Worm (Caenorhabditis elegans): Measurements from ENCODE around the gene F20D6.8.

F20D6.8 gene

ce11 chrV:8157446-8157845 lies 10.6 kb downstream of the F20D6.8 start, which contains the start of gene sul-2:
Gene sul-2 (plus strand): TSS chrV:8157746.
- no peak for TF ChIP-seq ceh-34 (tag; optimal IDR thresholded peaks at IDR 0.05)
- TF ChIP-seq fkh-6 (tag; optimal IDR thresholded peaks at IDR 0.05): no peak
- no peak for TF ChIP-seq ceh-19 (GFP tag; optimal IDR thresholded peaks at IDR 0.05)
- TF ChIP-seq ama-1 (optimal IDR thresholded peaks at IDR 0.05): no peak
- TF ChIP-seq che-1 (tag; optimal IDR thresholded peaks at IDR 0.05): no peak
- TF ChIP-seq unc-3 (GFP tag; conservative IDR thresholded peaks at IDR 0.05): no peak
- TF ChIP-seq unc-3 (tag; optimal IDR thresholded peaks at IDR 0.05): no peak
- TF ChIP-seq sox-2 (GFP tag; IDR thresholded peaks at IDR 0.05): no peak
- no peak for TF ChIP-seq C38D4.7 (GFP tag; optimal IDR thresholded peaks at IDR 0.05)
- no peak for TF ChIP-seq hlh-13 (GFP tag; optimal IDR thresholded peaks at IDR 0.05)
- TF ChIP-seq pros-1 (tag; optimal IDR thresholded peaks at IDR 0.05): no peak
- no peak for TF ChIP-seq elt-4 (tag; optimal IDR thresholded peaks at IDR 0.05)
- TF ChIP-seq ztf-16 (tag; optimal IDR thresholded peaks at IDR 0.05): no peak
- no peak for TF ChIP-seq ttx-3 (tag; optimal IDR thresholded peaks at IDR 0.05)
- no peak for TF ChIP-seq mec-3 (tag; optimal IDR thresholded peaks at IDR 0.05; ENCODE audit: borderline replicate concordance)
- no peak for TF ChIP-seq ceh-14 (tag; optimal IDR thresholded peaks at IDR 0.05)
- no peak for TF ChIP-seq npax-4 (tag; optimal IDR thresholded peaks at IDR 0.05)

ce11 chrV:8155743-8156142 lies 12.3 kb downstream of the F20D6.8 start:
- no peak for TF ChIP-seq unc-42 (tag; optimal IDR thresholded peaks at IDR 0.05)

- no peak for TF ChIP-seq ceh-48 (tag; optimal IDR thresholded peaks at IDR 0.05)
- no peak for TF ChIP-seq unc-3 (GFP tag; conservative IDR thresholded peaks at IDR 0.05)
- TF ChIP-seq unc-3 (tag; optimal IDR thresholded peaks at IDR 0.05): no peak
- TF ChIP-seq nhr-11 (tag; optimal IDR thresholded peaks at IDR 0.05): no peak
- no peak for TF ChIP-seq rnt-1 (tag; optimal IDR thresholded peaks at IDR 0.05)
- TF ChIP-seq ttx-3 (tag; optimal IDR thresholded peaks at IDR 0.05): no peak
- TF ChIP-seq pha-2 (tag; optimal IDR thresholded peaks at IDR 0.05): no peak
- TF ChIP-seq unc-55 (GFP tag; optimal IDR thresholded peaks at IDR 0.05): no peak
- TF ChIP-seq ceh-30 (tag; optimal IDR thresholded peaks at IDR 0.05): no peak
- no peak for TF ChIP-seq dve-1 (tag; optimal IDR thresholded peaks at IDR 0.05)
- no peak for TF ChIP-seq hlh-15 (tag; optimal IDR thresholded peaks at IDR 0.05)
- TF ChIP-seq tbx-7 (tag; optimal IDR thresholded peaks at IDR 0.05): no peak
- no peak for TF ChIP-seq zip-5 (tag; optimal IDR thresholded peaks at IDR 0.05)
- no peak for TF ChIP-seq K09A11.1 (tag; optimal IDR thresholded peaks at IDR 0.05; ENCODE audit: insufficient read depth)
- TF ChIP-seq ceh-6 (GFP tag; optimal IDR thresholded peaks at IDR 0.05): no peak
- TF ChIP-seq ceh-45 (GFP tag; IDR thresholded peaks at IDR 0.05): no peak
- no peak for TF ChIP-seq ref-2 (tag; optimal IDR thresholded peaks at IDR 0.05)
- no peak for TF ChIP-seq eyg-1 (tag; optimal IDR thresholded peaks at IDR 0.05)
- TF ChIP-seq pax-1 (tag; optimal IDR thresholded peaks at IDR 0.05): no peak
- no peak for TF ChIP-seq elt-4 (tag; optimal IDR thresholded peaks at IDR 0.05)
- TF ChIP-seq F13H6.1 (tag; optimal IDR thresholded peaks at IDR 0.05): no peak
Measured at ce11 chrV:8145329-8145728, 22.7 kb downstream of the F20D6.8 start, which contains the start of gene D1014.13. Gene D1014.13 (plus strand): TSS chrV:8145629.

ce11 chrV:8144515-8144914 lies 23.6 kb downstream of the F20D6.8 start:
- TF ChIP-seq ceh-24 (tag; optimal IDR thresholded peaks at IDR 0.05) (no peak), hlh-8 (tag; optimal IDR thresholded peaks at IDR 0.05) (no peak), sox-4 (tag; optimal IDR thresholded peaks at IDR 0.05) (no peak), pag-3 (tag; optimal IDR thresholded peaks at IDR 0.05; ENCODE audit: borderline replicate concordance) (no peak), hlh-15 (tag; optimal IDR thresholded peaks at IDR 0.05) (no peak), mec-3 (tag; optimal IDR thresholded peaks at IDR 0.05; ENCODE audit: borderline replicate concordance) (no peak), lim-6 (tag; optimal IDR thresholded peaks at IDR 0.05) (no peak), Y22D7AL.16 (tag; optimal IDR thresholded peaks at IDR 0.05) (no peak), odd-2 (tag; optimal IDR thresholded peaks at IDR 0.05) (no peak), fax-1 (tag; optimal IDR thresholded peaks at IDR 0.05) (no peak), ceh-2 (tag; optimal IDR thresholded peaks at IDR 0.05) (no peak), C08G9.2 (tag; optimal IDR thresholded peaks at IDR 0.05) (no peak), syd-9 (tag; optimal IDR thresholded peaks at IDR 0.05) (no peak), ceh-9 (tag; optimal IDR thresholded peaks at IDR 0.05) (no peak), sox-2 (GFP tag; IDR thresholded peaks at IDR 0.05) (no peak), zip-5 (tag; optimal IDR thresholded peaks at IDR 0.05) (no peak), T23F11.4 (GFP tag; optimal IDR thresholded peaks at IDR 0.05) (no peak), rnt-1 (tag; optimal IDR thresholded peaks at IDR 0.05) (no peak), ceh-31 (tag; optimal IDR thresholded peaks at IDR 0.05) (no peak)

Measured in whole organism, late embryonic.